Worm (Caenorhabditis elegans) whole organism, L3 larva: Measurements from ENCODE around the gene col-87.

Source experiments
- daf-12 ChIP-seq: fragments of 150-350 bp; optimal IDR thresholded peaks from 2 replicates; lab custom pipeline; 2014; ENCODE audit warnings: missing biosample characterization, missing genetic modification reagents, missing genetic modification characterization
- elt-2 ChIP-seq: sonication (generic microtip); optimal IDR thresholded peaks from 2 replicates; lab custom pipeline; 2016; ENCODE audit warnings: missing genetic modification reagents, mild to moderate bottlenecking, missing genetic modification characterization, missing compliant biosample characterization
- nhr-67 ChIP-seq: fragments of 150-350 bp; optimal IDR thresholded peaks from 2 replicates; lab custom pipeline; 2014; ENCODE audit warnings: missing biosample characterization, missing genetic modification characterization

The col-87 gene

DNA sequence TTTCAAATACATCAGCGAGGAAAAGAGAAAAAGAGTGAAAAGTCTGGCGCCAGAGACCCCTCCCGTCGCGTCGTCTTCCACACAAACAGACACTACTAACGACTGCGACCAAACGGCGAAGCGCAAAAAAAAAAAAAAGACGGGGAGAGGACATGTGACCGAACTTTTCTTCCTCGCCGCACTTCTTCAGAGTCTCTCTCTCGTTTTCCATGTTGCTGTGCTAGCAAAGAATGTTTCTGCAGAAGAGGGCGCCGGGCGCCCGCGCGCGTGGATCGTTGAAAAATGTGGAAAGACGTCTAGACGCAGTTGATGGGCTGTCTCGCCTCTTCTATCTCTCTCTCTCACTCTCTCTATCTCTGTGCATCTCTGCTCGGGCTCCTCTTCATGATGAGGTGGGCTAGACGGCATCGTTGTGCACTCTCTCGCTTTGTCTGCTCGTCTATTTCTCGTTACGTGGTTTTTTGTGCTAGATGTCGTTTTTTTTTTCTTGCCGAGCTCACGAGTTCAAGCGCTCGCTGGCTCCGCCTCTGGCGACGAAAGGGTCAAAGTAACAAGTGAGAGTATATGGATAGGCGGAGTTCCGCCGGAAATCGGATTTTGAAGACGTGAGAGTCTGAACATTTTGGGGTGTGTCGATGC is 54.2 kb downstream of the col-87 start (continued):
- TF ChIP-seq nhr-67 (no peak), elt-2 (tag; lab: Kevin White, UChicago) (peak; percentile 92), daf-12 (no peak)
